Fruit fly (Drosophila melanogaster): ENCODE data around the gene Nubp2.
A peak's percentile ranks its signal among the peaks of the same experiment; 100 is the strongest.

Gene Nubp2

DNA sequence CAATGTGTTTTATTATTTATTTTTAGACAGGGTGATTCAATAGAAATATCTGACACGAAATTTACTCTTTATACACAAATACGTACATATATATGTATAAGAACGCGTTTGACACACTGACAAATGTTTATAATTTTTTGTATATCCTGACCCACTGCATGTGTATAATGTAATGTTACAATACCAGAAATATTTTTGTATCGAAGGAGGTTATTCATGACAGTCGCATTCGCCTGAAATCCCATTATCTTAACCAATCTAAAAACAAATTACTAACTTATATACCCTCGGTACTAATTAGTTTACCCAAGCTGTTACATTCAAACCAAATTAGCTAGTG lies 32.1 kb upstream of the Nubp2 start (continued):
- TF ChIP-seq dimm (GFP tag; IDR thresholded peaks at IDR 0.05) = no peak
- TF ChIP-seq CG13424 (tag; optimal IDR thresholded peaks at IDR 0.05) = peak; percentile 3
- TF ChIP-seq corto (GFP tag; optimal IDR thresholded peaks at IDR 0.05) = no peak
- TF ChIP-seq Gug (GFP tag; IDR thresholded peaks at IDR 0.05) = no peak
- TF ChIP-seq CG8765 (GFP tag; IDR thresholded peaks at IDR 0.05) = no peak
- no peak for TF ChIP-seq inv (GFP tag; IDR thresholded peaks at IDR 0.05; ENCODE audit: partially characterized antibody)
- peak; percentile 18; the same call in 1 of the 2 replicates for TF ChIP-seq CG11085 (GFP tag; IDR thresholded peaks at IDR 0.05)
- TF ChIP-seq row (GFP tag; IDR thresholded peaks at IDR 0.05) = peak; percentile 46
- TF ChIP-seq wek (GFP tag; optimal IDR thresholded peaks at IDR 0.05) = no peak
- no peak for TF ChIP-seq CG17802 (tag; optimal IDR thresholded peaks at IDR 0.05)
- TF ChIP-seq vnd (GFP tag; IDR thresholded peaks at IDR 0.05; ENCODE audit: partially characterized antibody) = no peak
- peak; percentile 38 for TF ChIP-seq bcd (GFP tag; optimal IDR thresholded peaks at IDR 0.05)
- no peak for TF ChIP-seq YL-1 (GFP tag; optimal IDR thresholded peaks at IDR 0.05)
- TF ChIP-seq Side (GFP tag; optimal IDR thresholded peaks at IDR 0.05) = no peak
- no peak for TF ChIP-seq CG8290 (GFP tag; optimal IDR thresholded peaks at IDR 0.05)
- TF ChIP-seq CG8290 (tag; optimal IDR thresholded peaks at IDR 0.05) = no peak
- TF ChIP-seq CG12219 (GFP tag; optimal IDR thresholded peaks at IDR 0.05) = no peak
- TF ChIP-seq Mrtf (GFP tag; IDR thresholded peaks at IDR 0.05) = no peak
- TF ChIP-seq Ada2b (GFP tag; IDR thresholded peaks at IDR 0.05) = no peak
- TF ChIP-seq usp (GFP tag; optimal IDR thresholded peaks at IDR 0.05) = no peak
- TF ChIP-seq Hr3 (GFP tag; optimal IDR thresholded peaks at IDR 0.05) = no peak
- TF ChIP-seq Lhr (GFP tag; optimal IDR thresholded peaks at IDR 0.05) = no peak
- no peak for TF ChIP-seq zen2 (GFP tag; IDR thresholded peaks at IDR 0.05; ENCODE audit: partially characterized antibody)
- TF ChIP-seq CG3847 (GFP tag; IDR thresholded peaks at IDR 0.05) = no peak
- TF ChIP-seq pho (GFP tag; optimal IDR thresholded peaks at IDR 0.05) = no peak
- no peak for TF ChIP-seq mam (GFP tag; optimal IDR thresholded peaks at IDR 0.05)
- no peak for TF ChIP-seq NC2β (GFP tag; optimal IDR thresholded peaks at IDR 0.05)
- no peak for TF ChIP-seq ash1 (GFP tag; optimal IDR thresholded peaks at IDR 0.05)
- no peak for TF ChIP-seq CG10321 (GFP tag; IDR thresholded peaks at IDR 0.05)
- TF ChIP-seq br (optimal IDR thresholded peaks at IDR 0.05) = no peak
- TF ChIP-seq dysf (GFP tag; IDR thresholded peaks at IDR 0.05) = no peak
- no peak for TF ChIP-seq Antp (GFP tag; optimal IDR thresholded peaks at IDR 0.05)
- no peak for TF ChIP-seq pfk (GFP tag; optimal IDR thresholded peaks at IDR 0.05)
- peak; percentile 4 for TF ChIP-seq CG10147 (GFP tag; optimal IDR thresholded peaks at IDR 0.05)
- no peak for TF ChIP-seq klu (GFP tag; IDR thresholded peaks at IDR 0.05)
- peak; percentile 48 for TF ChIP-seq PHDP (tag; optimal IDR thresholded peaks at IDR 0.05)
- TF ChIP-seq Hr51 (GFP tag; optimal IDR thresholded peaks at IDR 0.05) = peak in 1 of 2 experiments; percentile 36
- TF ChIP-seq CG8944 (GFP tag; optimal IDR thresholded peaks at IDR 0.05) = no peak
- no peak for TF ChIP-seq ab (GFP tag; optimal IDR thresholded peaks at IDR 0.05)
- no peak for TF ChIP-seq HmgD (GFP tag; optimal IDR thresholded peaks at IDR 0.05)
- no peak for TF ChIP-seq CG12236 (GFP tag; optimal IDR thresholded peaks at IDR 0.05)
- peak; percentile 64 for TF ChIP-seq lab (GFP tag; optimal IDR thresholded peaks at IDR 0.05)
- no peak for TF ChIP-seq hb (GFP tag; IDR thresholded peaks at IDR 0.05; ENCODE audit: partially characterized antibody)
- no peak for TF ChIP-seq ham (GFP tag; IDR thresholded peaks at IDR 0.05)
- peak; percentile 5 for TF ChIP-seq Oli (tag; optimal IDR thresholded peaks at IDR 0.05)
- no peak for TF ChIP-seq MBD-R2 (GFP tag; IDR thresholded peaks at IDR 0.05)
- TF ChIP-seq CG3281 (GFP tag; optimal IDR thresholded peaks at IDR 0.05) = peak; percentile 62
- peak; percentile 52 for TF ChIP-seq CG7839 (tag; optimal IDR thresholded peaks at IDR 0.05)
- TF ChIP-seq scrt (GFP tag; optimal IDR thresholded peaks at IDR 0.05) = no peak
- no peak for TF ChIP-seq NK7.1 (GFP tag; optimal IDR thresholded peaks at IDR 0.05)
- TF ChIP-seq CG6689 (GFP tag; IDR thresholded peaks at IDR 0.05) = 0 out of 2 replicates have a peak, but pooled peaks have one; percentile 24
- TF ChIP-seq Neu2 (GFP tag; optimal IDR thresholded peaks at IDR 0.05; ENCODE audit: borderline replicate concordance) = no peak
- peak; percentile 43 for TF ChIP-seq CG15269 (tag; optimal IDR thresholded peaks at IDR 0.05)

Data from whole organism, embryonic.